Worm (Caenorhabditis elegans) whole organism, mixed stage, embryonic: Measurements from ENCODE around the gene smvt-1.

ENCODE experiments used
- M03D4.4 ChIP-seq: sonication (generic microtip); optimal IDR thresholded peaks from 2 replicates; lab custom pipeline; 2017; ENCODE audit warnings: mild to moderate bottlenecking, missing genetic modification characterization, missing compliant biosample characterization
- bed-3 ChIP-seq: fragments of 200-800 bp; sonication (Bioruptor generic); optimal IDR thresholded peaks from 3 replicates; lab custom pipeline; 2018; ENCODE audit warnings: mild to moderate bottlenecking, missing genetic modification characterization, moderate library complexity, missing compliant biosample characterization
- blmp-1 ChIP-seq: fragments of 150-350 bp; optimal IDR thresholded peaks from 2 replicates; lab custom pipeline; 2014; ENCODE audit warnings: missing biosample characterization, missing genetic modification characterization
- ceh-39 ChIP-seq: fragments of 150-350 bp; optimal IDR thresholded peaks from 2 replicates; lab custom pipeline; 2014; ENCODE audit warnings: missing biosample characterization, missing genetic modification characterization
- ceh-83 ChIP-seq: fragments of 200-800 bp; sonication (Bioruptor generic); optimal IDR thresholded peaks from 2 replicates; lab custom pipeline; 2018; ENCODE audit warnings: mild to moderate bottlenecking, missing genetic modification characterization, missing compliant biosample characterization
- ces-1 ChIP-seq: fragments of 150-350 bp; optimal IDR thresholded peaks from 2 replicates; lab custom pipeline; 2014; ENCODE audit warnings: missing biosample characterization, missing genetic modification reagents, missing genetic modification characterization
- cnd-1 ChIP-seq: fragments of 200-800 bp; sonication (Bioruptor generic); optimal IDR thresholded peaks from 2 replicates; lab custom pipeline; 2018; ENCODE audit warnings: mild to moderate bottlenecking, missing genetic modification characterization, missing compliant biosample characterization
- drap-1 ChIP-seq: fragments of 200-800 bp; sonication (Bioruptor generic); optimal IDR thresholded peaks from 3 replicates; lab custom pipeline; 2018; ENCODE audit warnings: mild to moderate bottlenecking, missing genetic modification characterization, missing compliant biosample characterization
- elt-1 ChIP-seq: sonication (generic microtip); optimal IDR thresholded peaks from 2 replicates; lab custom pipeline; 2017; ENCODE audit warnings: missing genetic modification characterization, mild to moderate bottlenecking, missing compliant biosample characterization, antibody characterized with exemption, moderate library complexity, borderline replicate concordance; ENCODE audit not compliant: insufficient read depth
- elt-3 ChIP-seq: fragments of 150-350 bp; optimal IDR thresholded peaks from 2 replicates; lab custom pipeline; 2014; ENCODE audit warnings: missing biosample characterization, missing genetic modification characterization
- flh-1 ChIP-seq: fragments of 200-800 bp; sonication (Bioruptor generic); optimal IDR thresholded peaks from 2 replicates; lab custom pipeline; 2018; ENCODE audit warnings: mild to moderate bottlenecking, missing genetic modification characterization, moderate library complexity, missing compliant biosample characterization
- ham-2 ChIP-seq: fragments of 200-800 bp; sonication (Bioruptor generic); optimal IDR thresholded peaks from 2 replicates; lab custom pipeline; 2018; ENCODE audit warnings: mild to moderate bottlenecking, missing genetic modification characterization, missing compliant biosample characterization
- hlh-1 ChIP-seq: fragments of 150-350 bp; optimal IDR thresholded peaks from 2 replicates; lab custom pipeline; 2014; ENCODE audit warnings: missing biosample characterization, missing genetic modification reagents, missing genetic modification characterization
- lin-13 ChIP-seq: fragments of 150-350 bp; optimal IDR thresholded peaks from 2 replicates; lab custom pipeline; 2014; ENCODE audit warnings: missing biosample characterization, missing genetic modification characterization
- lin-32 ChIP-seq: fragments of 200-800 bp; sonication (Bioruptor generic); optimal IDR thresholded peaks from 2 replicates; lab custom pipeline; 2018; ENCODE audit warnings: mild to moderate bottlenecking, missing genetic modification characterization, missing compliant biosample characterization
- lsy-2 ChIP-seq: fragments of 150-350 bp; optimal IDR thresholded peaks from 2 replicates; lab custom pipeline; 2014; ENCODE audit warnings: missing biosample characterization, missing genetic modification characterization
- mab-5 ChIP-seq: fragments of 150-350 bp; optimal IDR thresholded peaks from 2 replicates; lab custom pipeline; 2014; ENCODE audit warnings: missing biosample characterization, missing genetic modification characterization
- mep-1 ChIP-seq: fragments of 150-350 bp; optimal IDR thresholded peaks from 2 replicates; lab custom pipeline; 2017; ENCODE audit warnings: missing biosample characterization, missing genetic modification reagents, missing genetic modification characterization, inconsistent platforms
- mls-2 ChIP-seq: sonication (generic microtip); optimal IDR thresholded peaks from 2 replicates; lab custom pipeline; 2016; ENCODE audit warnings: mild to moderate bottlenecking, missing genetic modification characterization, moderate library complexity, missing compliant biosample characterization
- nhr-12 ChIP-seq: fragments of 150-350 bp; optimal IDR thresholded peaks from 2 replicates; lab custom pipeline; 2014; ENCODE audit warnings: missing biosample characterization, missing genetic modification characterization
- nhr-2 ChIP-seq: fragments of 150-350 bp; optimal IDR thresholded peaks from 2 replicates; lab custom pipeline; 2014; ENCODE audit warnings: missing biosample characterization, missing genetic modification characterization
- nhr-237 ChIP-seq: fragments of 150-350 bp; optimal IDR thresholded peaks from 2 replicates; lab custom pipeline; 2014; ENCODE audit warnings: missing biosample characterization, missing genetic modification characterization
- nhr-28 ChIP-seq: fragments of 150-350 bp; optimal IDR thresholded peaks from 2 replicates; lab custom pipeline; 2014; ENCODE audit warnings: missing biosample characterization, missing genetic modification characterization
- nhr-76 ChIP-seq: sonication (generic microtip); optimal IDR thresholded peaks from 2 replicates; lab custom pipeline; 2017; ENCODE audit warnings: missing biosample characterization, missing genetic modification characterization
- pha-4 ChIP-seq: fragments of 150-350 bp; optimal IDR thresholded peaks from 2 replicates; lab custom pipeline; 2018; ENCODE audit warnings: missing biosample characterization, missing genetic modification reagents, missing genetic modification characterization
- sem-2 ChIP-seq: fragments of 200-800 bp; sonication (Bioruptor generic); optimal IDR thresholded peaks from 2 replicates; lab custom pipeline; 2018; ENCODE audit warnings: mild to moderate bottlenecking, missing genetic modification characterization, missing compliant biosample characterization
- snpc-4 ChIP-seq: fragments of 150-350 bp; optimal IDR thresholded peaks from 2 replicates; lab custom pipeline; 2014; ENCODE audit warnings: missing biosample characterization, missing genetic modification characterization
- sptf-1 ChIP-seq: sonication (generic microtip); optimal IDR thresholded peaks from 2 replicates; lab custom pipeline; 2017; ENCODE audit warnings: mild to moderate bottlenecking, missing genetic modification characterization, moderate library complexity, missing compliant biosample characterization
- tbx-8 ChIP-seq: fragments of 200-800 bp; sonication (Bioruptor generic); optimal IDR thresholded peaks from 2 replicates; lab custom pipeline; 2018; ENCODE audit warnings: mild to moderate bottlenecking, missing genetic modification characterization, moderate library complexity, missing compliant biosample characterization
- unc-120 ChIP-seq: sonication (generic microtip); optimal IDR thresholded peaks from 2 replicates; lab custom pipeline; 2017; ENCODE audit warnings: missing genetic modification characterization, missing compliant biosample characterization; ENCODE audit not compliant: poor library complexity, severe bottlenecking
- unc-39 ChIP-seq: fragments of 150-350 bp; optimal IDR thresholded peaks from 2 replicates; lab custom pipeline; 2014; ENCODE audit warnings: missing biosample characterization, missing genetic modification characterization
- unc-62 ChIP-seq: fragments of 150-350 bp; optimal IDR thresholded peaks from 2 replicates; lab custom pipeline; 2014; ENCODE audit warnings: missing biosample characterization, missing genetic modification reagents, missing genetic modification characterization
- zip-8 ChIP-seq: fragments of 150-350 bp; optimal IDR thresholded peaks from 2 replicates; lab custom pipeline; 2014; ENCODE audit warnings: missing biosample characterization, missing genetic modification characterization
- ztf-11 ChIP-seq: fragments of 150-350 bp; optimal IDR thresholded peaks from 2 replicates; lab custom pipeline; 2014; ENCODE audit warnings: missing biosample characterization, missing genetic modification characterization

smvt-1 gene

ce11 chrX:2536246-2536772 lies 12.5 kb downstream of the smvt-1 start:
- TF ChIP-seq pha-4 (peak; percentile 78), unc-39 (tag; lab: Kevin White, UChicago) (no peak), blmp-1 (tag; lab: Kevin White, UChicago) (peak; percentile 86), ceh-39 (tag; lab: Kevin White, UChicago) (peak; percentile 73), drap-1 (GFP tag; lab: Kevin White, UChicago) (peak; percentile 72), lin-32 (GFP tag; lab: Kevin White, UChicago) (no peak), nhr-2 (tag; lab: Kevin White, UChicago) (peak; percentile 95), hlh-1 (tag; lab: Kevin White, UChicago) (peak; percentile 68), mep-1 (tag; lab: Kevin White, UChicago) (peak; percentile 67), lin-13 (peak; percentile 81), nhr-237 (tag; lab: Kevin White, UChicago) (peak; percentile 42), unc-120 (tag; lab: Kevin White, UChicago) (peak; percentile 45), ceh-83 (GFP tag; lab: Kevin White, UChicago) (peak; percentile 60), sptf-1 (tag; lab: Kevin White, UChicago) (peak; percentile 77), zip-8 (tag; lab: Kevin White, UChicago) (no peak), mab-5 (tag; lab: Kevin White, UChicago) (no peak), lsy-2 (tag; lab: Kevin White, UChicago) (peak; percentile 61), cnd-1 (tag; lab: Kevin White, UChicago) (peak; percentile 74), tbx-8 (no peak), ztf-11 (tag; lab: Kevin White, UChicago) (peak; percentile 88), mls-2 (tag; lab: Kevin White, UChicago) (peak; percentile 85), ces-1 (peak; percentile 89), unc-62 (GFP tag; lab: Kevin White, UChicago) (peak; percentile 95), flh-1 (GFP tag; lab: Kevin White, UChicago) (no peak), ham-2 (GFP tag; lab: Kevin White, UChicago) (peak; percentile 86), M03D4.4 (tag; lab: Kevin White, UChicago) (peak; percentile 47)

DNA sequence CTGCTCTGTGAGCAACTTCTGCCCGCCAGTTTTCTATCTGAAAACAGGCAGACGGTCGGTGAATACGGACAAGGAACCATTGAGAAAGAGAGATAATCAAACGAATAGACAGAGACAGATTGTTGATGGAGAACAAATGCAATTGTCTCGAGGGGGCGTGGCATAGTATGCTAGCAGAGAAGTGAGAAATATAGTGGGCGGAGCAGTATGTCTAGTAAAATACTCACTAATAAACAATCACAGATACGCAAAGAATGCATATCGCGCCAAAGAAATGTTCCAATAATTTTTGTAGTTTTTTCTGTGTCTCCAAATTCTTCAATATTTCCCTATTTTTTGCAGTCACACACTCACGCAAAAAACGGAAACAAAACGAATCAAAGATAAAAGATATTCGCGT lies 16.4 kb downstream of the smvt-1 start, which contains the start of gene tbc-12:
Gene tbc-12 (minus strand): TSS at position 101 of the 400 bp plus-strand sequence.
- TF ChIP-seq zip-8 (tag; lab: Kevin White, UChicago) (no peak), ces-1 (peak; percentile 30)

- TF ChIP-seq unc-39 (tag; lab: Kevin White, UChicago) (no peak), nhr-237 (tag; lab: Kevin White, UChicago) (no peak), snpc-4 (tag; lab: Kevin White, UChicago) (no peak), nhr-12 (tag; lab: Kevin White, UChicago) (no peak), cnd-1 (tag; lab: Kevin White, UChicago) (no peak), elt-1 (tag; lab: Kevin White, UChicago) (no peak), unc-62 (GFP tag; lab: Kevin White, UChicago) (no peak), mab-5 (tag; lab: Kevin White, UChicago) (no peak), blmp-1 (tag; lab: Kevin White, UChicago) (no peak), nhr-28 (tag; lab: Kevin White, UChicago) (no peak), elt-3 (tag; lab: Kevin White, UChicago) (no peak)
Observed at ce11 chrX:2531276-2531675, 17.5 kb downstream of the smvt-1 start.

DNA sequence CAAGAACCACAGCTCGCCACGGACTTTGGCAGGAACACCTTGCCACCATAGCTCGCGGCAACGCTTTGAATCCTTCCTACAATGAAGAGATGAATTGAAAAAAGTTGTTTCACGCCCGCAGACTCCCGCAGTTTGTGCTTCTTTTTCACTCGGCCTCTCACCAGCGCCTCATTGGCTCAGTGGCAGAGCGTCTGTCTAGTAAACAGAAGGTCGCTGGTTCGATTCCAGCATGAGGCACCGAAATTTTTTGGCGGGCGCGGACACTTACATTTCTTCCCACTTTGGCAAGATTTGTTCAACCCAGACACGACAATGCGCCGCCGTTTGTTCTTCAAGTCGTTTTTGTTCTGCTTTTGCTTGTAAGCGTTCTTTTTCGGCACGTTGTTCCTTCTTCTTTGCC lies 20.9 kb downstream of the smvt-1 start:
- no peak for TF ChIP-seq mab-5 (tag; lab: Kevin White, UChicago)
- no peak for TF ChIP-seq sem-2
- no peak for TF ChIP-seq nhr-237 (tag; lab: Kevin White, UChicago)
- no peak for TF ChIP-seq mls-2 (tag; lab: Kevin White, UChicago)
- no peak for TF ChIP-seq lin-13
- no peak for TF ChIP-seq lsy-2 (tag; lab: Kevin White, UChicago)
- no peak for TF ChIP-seq unc-39 (tag; lab: Kevin White, UChicago)
- TF ChIP-seq blmp-1 (tag; lab: Kevin White, UChicago) = no peak
- peak; percentile 37 for TF ChIP-seq unc-120 (tag; lab: Kevin White, UChicago)
- TF ChIP-seq sptf-1 (tag; lab: Kevin White, UChicago) = peak; percentile 45
- TF ChIP-seq nhr-76 (tag; lab: Kevin White, UChicago) = no peak
- no peak for TF ChIP-seq lin-32 (GFP tag; lab: Kevin White, UChicago)
- no peak for TF ChIP-seq mep-1 (tag; lab: Kevin White, UChicago)
- TF ChIP-seq cnd-1 (tag; lab: Kevin White, UChicago) = peak; percentile 8
- no peak for TF ChIP-seq ceh-39 (tag; lab: Kevin White, UChicago)
- no peak for TF ChIP-seq hlh-1 (tag; lab: Kevin White, UChicago)
- TF ChIP-seq bed-3 (GFP tag; lab: Kevin White, UChicago) = no peak
- TF ChIP-seq, all 35 proteins: peak for 3
